Fruit fly (Drosophila melanogaster) whole organism, adult: ENCODE data around the gene CG7860.

ENCODE experiments used
- CG11617 ChIP-seq: fragments of 200-800 bp; sonication (Bioruptor generic); optimal IDR thresholded peaks from 2 replicates; lab custom pipeline; 2017; ENCODE audit warnings: mild to moderate bottlenecking, missing biosample characterization, missing genetic modification reagents, missing genetic modification characterization
- CG12768 ChIP-seq: fragments of 200-800 bp; sonication (Bioruptor generic); optimal IDR thresholded peaks from 2 replicates; lab custom pipeline; 2017; ENCODE audit warnings: missing biosample characterization, missing genetic modification characterization, mild to moderate bottlenecking, moderate library complexity, missing genetic modification reagents
- CG14711 ChIP-seq: fragments of 200-800 bp; sonication (Bioruptor generic); optimal IDR thresholded peaks from 2 replicates; lab custom pipeline; 2018; ENCODE audit warnings: missing biosample characterization, mild to moderate bottlenecking, missing genetic modification characterization, moderate library complexity
- CG1620 ChIP-seq: fragments of 200-800 bp; sonication (Bioruptor generic); optimal IDR thresholded peaks from 2 replicates; lab custom pipeline; 2016; ENCODE audit warnings: missing biosample characterization, missing genetic modification characterization
- CG33017 ChIP-seq: fragments of 200-800 bp; sonication (Bioruptor generic); optimal IDR thresholded peaks from 2 replicates; lab custom pipeline; 2018; ENCODE audit warnings: missing biosample characterization, mild to moderate bottlenecking, missing genetic modification characterization, moderate library complexity
- CG5204 ChIP-seq: fragments of 200-800 bp; sonication (Bioruptor generic); optimal IDR thresholded peaks from 2 replicates; lab custom pipeline; 2016; ENCODE audit warnings: missing biosample characterization, missing genetic modification characterization
- CG7045 ChIP-seq: fragments of 200-800 bp; sonication (Bioruptor generic); optimal IDR thresholded peaks from 2 replicates; lab custom pipeline; 2017; ENCODE audit warnings: missing biosample characterization, mild to moderate bottlenecking, missing genetic modification characterization
- CG7101 ChIP-seq: fragments of 200-800 bp; sonication (Bioruptor generic); optimal IDR thresholded peaks from 2 replicates; lab custom pipeline; 2018; ENCODE audit warnings: missing biosample characterization, mild to moderate bottlenecking, missing genetic modification characterization, moderate library complexity
- Clk ChIP-seq: fragments of 200-800 bp; sonication (Bioruptor generic); optimal IDR thresholded peaks from 2 replicates; lab custom pipeline; 2017; ENCODE audit warnings: missing biosample characterization, missing genetic modification characterization
- Crg-1 ChIP-seq: fragments of 200-800 bp; sonication (Bioruptor generic); optimal IDR thresholded peaks from 2 replicates; lab custom pipeline; 2016; ENCODE audit warnings: missing biosample characterization, missing genetic modification characterization
- Hr96 ChIP-seq: fragments of 200-800 bp; sonication (Bioruptor generic); optimal IDR thresholded peaks from 2 replicates; lab custom pipeline; 2016; ENCODE audit warnings: missing biosample characterization, missing genetic modification characterization
- Mnt ChIP-seq: fragments of 200-800 bp; sonication (Bioruptor generic); optimal IDR thresholded peaks from 2 replicates; lab custom pipeline; 2016; ENCODE audit warnings: missing biosample characterization, mild to moderate bottlenecking, missing genetic modification characterization
- bab1 ChIP-seq: fragments of 200-800 bp; sonication (Bioruptor generic); optimal IDR thresholded peaks from 3 replicates; lab custom pipeline; 2019; ENCODE audit warnings: missing biosample characterization, mild to moderate bottlenecking, missing genetic modification characterization, moderate library complexity
- cic ChIP-seq: fragments of 200-800 bp; sonication (Bioruptor generic); optimal IDR thresholded peaks from 2 replicates; lab custom pipeline; 2017; ENCODE audit warnings: missing biosample characterization, mild to moderate bottlenecking, missing genetic modification characterization, moderate library complexity
- cnc ChIP-seq, 2 experiments: fragments of >200 bp; optimal IDR thresholded peaks; 2 replicates each; lab custom pipeline; 2017
- kay ChIP-seq: fragments of 200-800 bp; sonication (Bioruptor generic); peaks from one replicate; lab custom pipeline; 2016; ENCODE audit warnings: missing biosample characterization, missing genetic modification characterization, borderline replicate concordance
- ovo ChIP-seq: fragments of 200-800 bp; sonication (Bioruptor generic); optimal IDR thresholded peaks from 2 replicates; lab custom pipeline; 2016; ENCODE audit warnings: missing biosample characterization, missing genetic modification characterization
- pad ChIP-seq: fragments of 200-800 bp; sonication (Bioruptor generic); optimal IDR thresholded peaks from 3 replicates; lab custom pipeline; 2017; ENCODE audit warnings: missing biosample characterization, missing genetic modification characterization, mild to moderate bottlenecking, moderate library complexity, missing genetic modification reagents
- tj ChIP-seq: fragments of 200-800 bp; sonication (Bioruptor generic); optimal IDR thresholded peaks from 3 replicates; lab custom pipeline; 2017; ENCODE audit warnings: missing biosample characterization, mild to moderate bottlenecking, missing genetic modification characterization, moderate library complexity
- toe ChIP-seq: fragments of 200-800 bp; sonication (Bioruptor generic); optimal IDR thresholded peaks from 2 replicates; lab custom pipeline; 2016; ENCODE audit warnings: missing biosample characterization, missing genetic modification characterization

CG7860 gene

DNA sequence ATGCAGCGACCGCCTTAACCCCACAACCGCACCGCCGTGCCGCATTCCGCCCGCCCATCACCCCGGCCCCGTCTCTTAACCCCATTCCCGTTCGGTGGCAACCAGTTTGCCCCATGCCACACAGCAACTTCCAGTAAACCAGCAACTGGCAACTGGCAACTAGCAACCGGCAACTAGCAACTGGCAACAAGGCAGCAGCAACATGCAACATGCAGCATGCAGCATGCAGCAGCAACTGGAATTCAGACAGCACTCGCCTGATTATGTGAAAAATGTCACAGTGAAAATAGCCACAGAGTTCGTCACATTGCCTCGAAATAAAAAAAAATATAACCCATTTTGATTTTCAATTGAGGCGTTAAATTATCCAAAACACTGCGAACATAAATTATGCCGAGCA is 43.0 kb downstream of the CG7860 start:
- TF ChIP-seq CG11617 (GFP tag; lab: Kevin White, UChicago) (no peak), CG33017 (tag; lab: Kevin White, UChicago) (no peak), CG7101 (tag; lab: Kevin White, UChicago) (no peak), CG1620 (GFP tag; lab: Kevin White, UChicago) (no peak), CG7045 (no peak), tj (GFP tag; lab: Kevin White, UChicago) (no peak), Crg-1 (GFP tag; lab: Kevin White, UChicago) (no peak), ovo (GFP tag; lab: Kevin White, UChicago) (no peak), bab1 (GFP tag; lab: Kevin White, UChicago) (no peak), kay (GFP tag; lab: Kevin White, UChicago) (no peak), Clk (GFP tag; lab: Kevin White, UChicago) (no peak), cnc (optimal IDR thresholded peaks at IDR 0.05; lab: Kevin White, UChicago) (no peak), cic (GFP tag; lab: Kevin White, UChicago) (no peak), CG5204 (GFP tag; lab: Kevin White, UChicago) (no peak), pad (GFP tag; lab: Kevin White, UChicago) (no peak), Mnt (no peak), toe (no peak), CG12768 (GFP tag; lab: Kevin White, UChicago) (no peak), CG14711 (tag; lab: Kevin White, UChicago) (no peak), Hr96 (GFP tag; lab: Kevin White, UChicago) (no peak)

DNA sequence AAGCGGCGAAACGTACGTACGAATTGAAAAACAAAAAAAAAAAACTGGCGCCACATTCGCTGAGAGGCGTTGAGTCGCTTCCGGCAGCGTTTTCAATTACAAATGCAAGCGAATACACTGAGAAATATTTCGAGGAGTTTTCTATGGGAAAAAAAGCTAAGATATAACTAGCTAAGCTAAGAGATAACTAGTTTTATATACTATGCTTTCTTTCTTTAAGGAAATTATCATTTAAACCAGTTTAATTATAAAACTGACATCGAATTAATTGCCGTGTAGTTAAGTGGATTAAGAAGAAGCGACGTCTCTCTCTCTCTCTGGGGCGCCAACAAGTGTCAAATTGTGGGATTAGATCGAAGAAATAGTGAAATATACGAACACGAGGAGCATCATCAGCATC is 46.6 kb downstream of the CG7860 start:
- TF ChIP-seq CG14711 (tag; lab: Kevin White, UChicago): peak; percentile 50
- TF ChIP-seq CG1620 (GFP tag; lab: Kevin White, UChicago): no peak
- peak; percentile 3 for TF ChIP-seq bab1 (GFP tag; lab: Kevin White, UChicago)
- no peak for TF ChIP-seq Crg-1 (GFP tag; lab: Kevin White, UChicago)
- TF ChIP-seq CG7101 (tag; lab: Kevin White, UChicago): no peak
- TF ChIP-seq Clk (GFP tag; lab: Kevin White, UChicago): no peak
- no peak for TF ChIP-seq CG5204 (GFP tag; lab: Kevin White, UChicago)
- TF ChIP-seq ovo (GFP tag; lab: Kevin White, UChicago): no peak
- no peak for TF ChIP-seq CG11617 (GFP tag; lab: Kevin White, UChicago)
- no peak for TF ChIP-seq CG7045
- peak; percentile 9 for TF ChIP-seq Hr96 (GFP tag; lab: Kevin White, UChicago)

DNA sequence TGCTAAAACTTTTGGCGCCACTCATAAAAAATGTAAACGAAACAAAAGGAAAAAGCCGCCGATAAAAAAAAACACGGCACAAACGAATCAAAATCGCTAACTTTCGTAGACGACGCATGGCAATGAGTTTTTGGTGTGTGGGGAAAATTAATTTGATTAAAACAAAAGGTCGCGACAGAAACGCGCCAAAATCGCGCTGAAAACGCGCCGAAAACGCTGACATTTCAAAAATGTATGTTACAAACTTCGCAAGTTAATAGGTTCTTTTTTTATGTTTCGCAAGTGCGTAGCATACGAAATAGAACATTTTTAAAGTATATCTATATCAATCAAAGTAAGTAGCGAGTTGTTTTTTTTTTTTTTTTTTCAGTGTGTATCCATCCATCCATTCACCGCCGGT is 47.2 kb downstream of the CG7860 start:
- TF ChIP-seq tj (GFP tag; lab: Kevin White, UChicago): no peak
- TF ChIP-seq Mnt: no peak
- TF ChIP-seq cic (GFP tag; lab: Kevin White, UChicago): no peak

DNA sequence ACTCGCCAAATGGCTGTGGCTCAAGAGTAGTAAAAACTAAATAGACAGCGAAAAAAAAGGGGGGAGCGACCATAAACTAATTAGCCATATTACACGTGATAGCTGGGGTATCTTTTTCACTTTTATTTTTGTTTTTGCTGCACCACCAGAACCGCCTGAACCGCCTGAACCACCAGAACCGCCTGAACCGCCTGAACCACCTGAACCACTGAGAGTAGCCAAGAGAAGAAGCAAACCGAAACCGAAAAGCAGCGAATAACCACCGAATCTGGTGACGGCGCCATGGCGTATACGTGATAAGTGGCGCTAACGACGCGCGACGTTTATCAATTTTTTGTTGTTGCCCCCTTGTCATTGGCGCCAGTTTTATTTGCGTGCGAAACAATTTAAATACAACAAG is 47.7 kb downstream of the CG7860 start:
- no peak for TF ChIP-seq Hr96 (GFP tag; lab: Kevin White, UChicago)
- TF ChIP-seq kay (GFP tag; lab: Kevin White, UChicago): no peak

DNA sequence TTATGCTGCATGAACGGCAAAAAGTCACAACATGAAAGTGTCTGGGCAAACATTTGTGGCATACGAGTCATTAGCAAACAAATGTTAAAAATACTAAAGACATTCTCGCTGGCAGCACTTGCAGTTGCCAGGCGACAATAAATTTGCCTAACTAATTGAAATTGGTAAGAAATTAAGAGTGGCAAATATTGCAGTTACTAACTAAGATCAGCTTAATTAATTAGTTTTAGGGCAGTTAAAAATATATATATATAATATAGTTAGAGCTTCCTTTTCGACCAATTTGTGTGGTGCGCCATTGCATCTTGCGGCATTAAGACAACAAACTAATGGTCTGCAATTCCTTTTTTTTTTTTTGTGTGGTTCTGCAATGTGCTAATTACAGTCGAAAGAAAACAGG is 49.1 kb downstream of the CG7860 start:
- no peak for TF ChIP-seq cic (GFP tag; lab: Kevin White, UChicago)
- no peak for TF ChIP-seq Clk (GFP tag; lab: Kevin White, UChicago)
- TF ChIP-seq pad (GFP tag; lab: Kevin White, UChicago): no peak
- no peak for TF ChIP-seq tj (GFP tag; lab: Kevin White, UChicago)
- TF ChIP-seq CG7101 (tag; lab: Kevin White, UChicago): no peak
- no peak for TF ChIP-seq CG1620 (GFP tag; lab: Kevin White, UChicago)
- no peak for TF ChIP-seq Crg-1 (GFP tag; lab: Kevin White, UChicago)
- TF ChIP-seq cnc (optimal IDR thresholded peaks at IDR 0.05; lab: Kevin White, UChicago): no peak
- no peak for TF ChIP-seq kay (GFP tag; lab: Kevin White, UChicago)
- no peak for TF ChIP-seq CG5204 (GFP tag; lab: Kevin White, UChicago)
- no peak for TF ChIP-seq CG12768 (GFP tag; lab: Kevin White, UChicago)
- TF ChIP-seq Mnt: no peak
- no peak for TF ChIP-seq CG7045
- no peak for TF ChIP-seq bab1 (GFP tag; lab: Kevin White, UChicago)
- TF ChIP-seq CG14711 (tag; lab: Kevin White, UChicago): no peak
- TF ChIP-seq CG11617 (GFP tag; lab: Kevin White, UChicago): no peak
- no peak for TF ChIP-seq Hr96 (GFP tag; lab: Kevin White, UChicago)

DNA sequence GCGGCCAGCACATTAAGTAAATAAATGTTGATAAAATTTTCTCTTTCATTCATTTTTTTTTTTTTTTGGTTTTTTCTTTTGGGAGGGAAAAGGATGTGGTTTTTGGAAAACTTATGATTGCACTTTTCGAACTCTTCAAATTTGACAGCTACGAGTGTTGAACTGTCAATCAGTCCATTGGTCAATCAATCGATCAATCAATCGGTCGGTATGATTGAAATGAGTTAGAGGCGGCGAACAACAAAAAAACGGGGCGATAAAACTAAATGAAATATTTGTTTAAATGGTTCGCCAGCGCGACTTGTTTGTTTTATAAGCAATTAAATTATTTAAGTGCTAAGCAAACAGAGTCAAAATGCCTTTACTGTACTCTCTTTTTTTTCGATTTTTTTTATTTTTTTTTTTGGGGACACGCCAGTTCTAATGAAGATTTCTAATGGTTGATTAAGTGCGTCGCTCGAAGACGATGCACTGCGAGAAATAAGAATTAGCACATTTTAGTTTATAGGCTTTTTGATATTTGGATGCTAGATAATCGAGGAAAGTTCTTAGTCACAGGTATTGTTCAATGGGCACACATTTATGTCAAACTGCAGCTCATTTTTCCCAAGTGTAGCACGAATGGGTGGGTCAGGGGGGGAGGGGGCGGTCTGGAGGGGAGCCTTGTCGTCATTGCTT is 50.3 kb downstream of the CG7860 start:
- TF ChIP-seq CG33017 (tag; lab: Kevin White, UChicago): no peak
- no peak for TF ChIP-seq CG5204 (GFP tag; lab: Kevin White, UChicago)
- no peak for TF ChIP-seq CG1620 (GFP tag; lab: Kevin White, UChicago)
- TF ChIP-seq toe: no peak
- no peak for TF ChIP-seq CG14711 (tag; lab: Kevin White, UChicago)
- TF ChIP-seq tj (GFP tag; lab: Kevin White, UChicago): no peak
- no peak for TF ChIP-seq bab1 (GFP tag; lab: Kevin White, UChicago)
- no peak for TF ChIP-seq Crg-1 (GFP tag; lab: Kevin White, UChicago)
- TF ChIP-seq CG7045: no peak
- TF ChIP-seq cnc (optimal IDR thresholded peaks at IDR 0.05; lab: Kevin White, UChicago): no peak
- TF ChIP-seq CG11617 (GFP tag; lab: Kevin White, UChicago): no peak
- TF ChIP-seq Hr96 (GFP tag; lab: Kevin White, UChicago): no peak
- no peak for TF ChIP-seq Mnt
- no peak for TF ChIP-seq CG7101 (tag; lab: Kevin White, UChicago)
